Worm (Caenorhabditis elegans) whole organism, L4/young adult: Measurements from ENCODE around the gene T02B11.4.

Experiments
- dao-5 ChIP-seq: sonication (generic microtip); optimal IDR thresholded peaks from 2 replicates; lab custom pipeline; 2016; ENCODE audit warnings: missing genotype, missing genetic modification characterization, moderate library complexity, missing compliant biosample characterization
- him-1 ChIP-seq: sonication (generic microtip); optimal IDR thresholded peaks from 2 replicates; lab custom pipeline; 2016; ENCODE audit warnings: missing genotype, missing genetic modification reagents, missing genetic modification characterization, missing compliant biosample characterization

DNA sequence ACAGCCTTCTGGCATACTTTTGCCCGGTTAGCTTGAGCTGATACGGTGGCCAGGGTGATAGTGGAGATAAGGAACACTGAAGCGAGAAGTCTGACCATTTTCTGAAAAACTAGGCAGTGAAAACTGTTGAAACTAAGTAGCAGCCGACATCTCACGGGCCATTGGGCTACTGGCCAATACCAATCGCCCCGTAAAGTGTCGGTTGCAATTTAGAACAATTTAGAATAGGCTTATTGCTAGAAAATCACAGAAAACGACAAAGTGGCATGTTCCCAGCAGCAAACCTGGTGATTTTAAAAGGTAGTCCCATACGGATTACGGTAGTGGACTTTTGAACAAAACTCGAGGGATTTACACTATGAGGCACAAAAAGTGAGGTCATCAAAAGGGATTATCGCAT lies at the start of gene T02B11.4:
- TF ChIP-seq dao-5 (tag; lab: Kevin White, UChicago), result no peak
- no peak for TF ChIP-seq him-1
